Worm (Caenorhabditis elegans) whole organism, L3 larva: ENCODE measurements around the gene txt-9.

Experiments used
- R02D3.7 ChIP-seq: fragments of 150-350 bp; optimal IDR thresholded peaks from 2 replicates; lab custom pipeline; 2014; ENCODE audit warnings: missing biosample characterization, missing genetic modification characterization
- ZK546.5 ChIP-seq: sonication (generic microtip); optimal IDR thresholded peaks from 2 replicates; lab custom pipeline; 2017; ENCODE audit warnings: missing biosample characterization, missing genetic modification characterization
- aly-2 ChIP-seq: fragments of 150-350 bp; optimal IDR thresholded peaks from 2 replicates; lab custom pipeline; 2014; ENCODE audit warnings: missing biosample characterization, missing genetic modification characterization
- ama-1 ChIP-seq: fragments of 150-350 bp; optimal IDR thresholded peaks from 2 replicates; lab custom pipeline; 2018
- ceh-16 ChIP-seq: sonication (generic microtip); optimal IDR thresholded peaks from 2 replicates; lab custom pipeline; 2017; ENCODE audit warnings: missing biosample characterization, missing genetic modification characterization
- ceh-28 ChIP-seq: fragments of 150-350 bp; optimal IDR thresholded peaks from 2 replicates; lab custom pipeline; 2014; ENCODE audit warnings: missing biosample characterization, missing genetic modification reagents, missing genetic modification characterization
- ceh-82 ChIP-seq: fragments of 150-350 bp; optimal IDR thresholded peaks from 2 replicates; lab custom pipeline; 2014; ENCODE audit warnings: missing biosample characterization, missing genetic modification characterization
- ceh-9 ChIP-seq: sonication (generic microtip); optimal IDR thresholded peaks from 2 replicates; lab custom pipeline; 2018; ENCODE audit warnings: missing biosample characterization, missing genetic modification characterization
- daf-12 ChIP-seq: fragments of 150-350 bp; optimal IDR thresholded peaks from 2 replicates; lab custom pipeline; 2014; ENCODE audit warnings: missing biosample characterization, missing genetic modification reagents, missing genetic modification characterization
- egl-27 ChIP-seq: sonication (generic microtip); optimal IDR thresholded peaks from 4 replicates; lab custom pipeline; 2017; ENCODE audit warnings: missing biosample characterization, missing genetic modification reagents, missing genetic modification characterization
- egl-5 ChIP-seq: fragments of 150-350 bp; optimal IDR thresholded peaks from 2 replicates; lab custom pipeline; 2017; ENCODE audit warnings: missing biosample characterization, missing genetic modification reagents, missing genetic modification characterization, inconsistent platforms
- elt-1 ChIP-seq: fragments of 150-350 bp; optimal IDR thresholded peaks from 2 replicates; lab custom pipeline; 2014; ENCODE audit warnings: missing biosample characterization, missing genetic modification characterization
- elt-2 ChIP-seq: sonication (generic microtip); optimal IDR thresholded peaks from 2 replicates; lab custom pipeline; 2016; ENCODE audit warnings: missing genetic modification reagents, mild to moderate bottlenecking, missing genetic modification characterization, missing compliant biosample characterization
- elt-3 ChIP-seq, 3 experiments: fragments of 150-350 bp in 1 of 3; sonication (generic microtip) in 2 of 3; optimal IDR thresholded peaks; 2 replicates in 2 of 3; 4 replicates in 1 of 3; lab custom pipeline; 2014 to 2017; ENCODE audit warnings: missing biosample characterization in 3 of 3, missing genetic modification characterization in 3 of 3
- eor-1 ChIP-seq, 2 experiments: fragments of 150-350 bp; optimal IDR thresholded peaks; 2 replicates each; lab custom pipeline; 2014 to 2018; ENCODE audit warnings: missing biosample characterization in 2 of 2, missing genetic modification characterization in 2 of 2
- fkh-10 ChIP-seq: sonication (generic microtip); optimal IDR thresholded peaks from 2 replicates; lab custom pipeline; 2017; ENCODE audit warnings: missing biosample characterization, missing genetic modification reagents, missing genetic modification characterization
- fkh-2 ChIP-seq: fragments of 150-350 bp; optimal IDR thresholded peaks from 2 replicates; lab custom pipeline; 2014; ENCODE audit warnings: missing biosample characterization, missing genetic modification reagents, missing genetic modification characterization
- fos-1 ChIP-seq: fragments of 150-350 bp; optimal IDR thresholded peaks from 2 replicates; lab custom pipeline; 2014; ENCODE audit warnings: missing biosample characterization, missing genetic modification characterization
- hmg-11 ChIP-seq: sonication (generic microtip); optimal IDR thresholded peaks from 2 replicates; lab custom pipeline; 2016; ENCODE audit warnings: missing genetic modification characterization, missing compliant biosample characterization
- jun-1 ChIP-seq: fragments of 150-350 bp; optimal IDR thresholded peaks from 2 replicates; lab custom pipeline; 2014; ENCODE audit warnings: missing biosample characterization, missing genetic modification reagents, missing genetic modification characterization
- lin-15B ChIP-seq: fragments of 150-350 bp; optimal IDR thresholded peaks from 2 replicates; lab custom pipeline; 2014; ENCODE audit warnings: missing biosample characterization, missing genetic modification characterization
- lin-39 ChIP-seq: fragments of 150-350 bp; optimal IDR thresholded peaks from 2 replicates; lab custom pipeline; 2018; ENCODE audit warnings: missing biosample characterization, missing genetic modification reagents, missing genetic modification characterization
- lsy-12 ChIP-seq: sonication (generic microtip); optimal IDR thresholded peaks from 2 replicates; lab custom pipeline; 2016; ENCODE audit warnings: mild to moderate bottlenecking, missing genetic modification characterization, missing compliant biosample characterization
- mdl-1 ChIP-seq: fragments of 150-350 bp; optimal IDR thresholded peaks from 2 replicates; lab custom pipeline; 2014; ENCODE audit warnings: missing biosample characterization, missing genetic modification characterization
- mml-1 ChIP-seq: fragments of 150-350 bp; sonication (generic microtip); optimal IDR thresholded peaks from 3 replicates; lab custom pipeline; 2014; ENCODE audit warnings: missing biosample characterization, missing genetic modification characterization
- nfya-1 ChIP-seq: sonication (generic microtip); optimal IDR thresholded peaks from 2 replicates; lab custom pipeline; 2017; ENCODE audit warnings: missing genetic modification characterization, mild to moderate bottlenecking, missing compliant biosample characterization, antibody characterized with exemption, moderate library complexity; ENCODE audit not compliant: insufficient read depth
- nhr-11 ChIP-seq: fragments of 150-350 bp; optimal IDR thresholded peaks from 2 replicates; lab custom pipeline; 2014; ENCODE audit warnings: missing biosample characterization, missing genetic modification characterization
- nhr-12 ChIP-seq: fragments of 150-350 bp; optimal IDR thresholded peaks from 2 replicates; lab custom pipeline; 2014; ENCODE audit warnings: missing biosample characterization, missing genetic modification characterization
- nhr-23 ChIP-seq: fragments of 150-350 bp; optimal IDR thresholded peaks from 2 replicates; lab custom pipeline; 2014; ENCODE audit warnings: missing biosample characterization, missing genetic modification reagents, missing genetic modification characterization
- nhr-237 ChIP-seq: fragments of 150-350 bp; optimal IDR thresholded peaks from 2 replicates; lab custom pipeline; 2014; ENCODE audit warnings: missing biosample characterization, missing genetic modification characterization
- nhr-25 ChIP-seq: sonication (generic microtip); optimal IDR thresholded peaks from 2 replicates; lab custom pipeline; 2017; ENCODE audit warnings: missing biosample characterization, missing genetic modification characterization
- nhr-28 ChIP-seq: fragments of 150-350 bp; optimal IDR thresholded peaks from 2 replicates; lab custom pipeline; 2014; ENCODE audit warnings: missing biosample characterization, missing genetic modification characterization
- nhr-43 ChIP-seq: sonication (generic microtip); optimal IDR thresholded peaks from 2 replicates; lab custom pipeline; 2016; ENCODE audit warnings: mild to moderate bottlenecking, missing genetic modification characterization, missing compliant biosample characterization; ENCODE audit not compliant: poor library complexity, severe bottlenecking
- nhr-67 ChIP-seq: fragments of 150-350 bp; optimal IDR thresholded peaks from 2 replicates; lab custom pipeline; 2014; ENCODE audit warnings: missing biosample characterization, missing genetic modification characterization
- nhr-76 ChIP-seq: fragments of 150-350 bp; sonication (generic microtip); optimal IDR thresholded peaks from 5 replicates; lab custom pipeline; 2014; ENCODE audit warnings: missing biosample characterization, missing genetic modification characterization
- nhr-77 ChIP-seq: fragments of 150-350 bp; optimal IDR thresholded peaks from 2 replicates; lab custom pipeline; 2014; ENCODE audit warnings: missing biosample characterization, missing genetic modification characterization
- pha-4 ChIP-seq: fragments of 150-350 bp; optimal IDR thresholded peaks from 2 replicates; lab custom pipeline; 2014; ENCODE audit warnings: missing biosample characterization, missing genetic modification reagents, missing genetic modification characterization
- pqm-1 ChIP-seq: fragments of 150-350 bp; optimal IDR thresholded peaks from 2 replicates; lab custom pipeline; 2017; ENCODE audit warnings: missing biosample characterization, missing genetic modification characterization, inconsistent platforms
- sea-2 ChIP-seq: fragments of 150-350 bp; sonication (generic microtip); optimal IDR thresholded peaks from 4 replicates; lab custom pipeline; 2014; ENCODE audit warnings: missing biosample characterization, missing genetic modification reagents, missing genetic modification characterization
- skn-1 ChIP-seq: fragments of 150-350 bp; optimal IDR thresholded peaks from 2 replicates; lab custom pipeline; 2014; ENCODE audit warnings: missing biosample characterization, missing genetic modification characterization
- tbx-2 ChIP-seq: sonication (generic microtip); optimal IDR thresholded peaks from 2 replicates; lab custom pipeline; 2016; ENCODE audit warnings: mild to moderate bottlenecking, missing genetic modification characterization, missing compliant biosample characterization
- unc-39 ChIP-seq: sonication (generic microtip); optimal IDR thresholded peaks from 4 replicates; lab custom pipeline; 2017; ENCODE audit warnings: missing biosample characterization, missing genetic modification characterization
- unc-62 ChIP-seq: fragments of 150-350 bp; sonication (generic microtip); optimal IDR thresholded peaks from 4 replicates; lab custom pipeline; 2014; ENCODE audit warnings: missing biosample characterization, missing genetic modification reagents, missing genetic modification characterization
- zag-1 ChIP-seq: fragments of 150-350 bp; optimal IDR thresholded peaks from 2 replicates; lab custom pipeline; 2014; ENCODE audit warnings: missing biosample characterization, missing genetic modification characterization
- ztf-11 ChIP-seq: fragments of 150-350 bp; optimal IDR thresholded peaks from 2 replicates; lab custom pipeline; 2014; ENCODE audit warnings: missing biosample characterization, missing genetic modification characterization
- ztf-4 ChIP-seq: fragments of 150-350 bp; optimal IDR thresholded peaks from 2 replicates; lab custom pipeline; 2014; ENCODE audit warnings: missing biosample characterization, missing genetic modification characterization

txt-9 gene

ce11 chrII:5049865-5050342 is 35.7 kb upstream of the txt-9 start, which contains the start of gene F33G12.6:
TSS of gene F33G12.6 (plus strand) at chrII:5049915.
- no peak for TF ChIP-seq ceh-16 (tag; lab: Kevin White, UChicago)
- TF ChIP-seq eor-1 (tag; optimal IDR thresholded peaks at IDR 0.05; lab: Kevin White, UChicago), result no peak
- TF ChIP-seq pha-4 (tag; lab: Kevin White, UChicago), result no peak
- no peak for TF ChIP-seq elt-1 (tag; lab: Kevin White, UChicago)
- TF ChIP-seq nhr-28 (tag; lab: Kevin White, UChicago), result no peak
- peak; percentile 76 for TF ChIP-seq egl-5 (tag; lab: Kevin White, UChicago)

ce11 chrII:5050776-5051175 is 34.8 kb upstream of the txt-9 start:
- TF ChIP-seq nhr-11, result no peak
- TF ChIP-seq jun-1 (tag; lab: Kevin White, UChicago), result no peak
- TF ChIP-seq fkh-2 (tag; lab: Kevin White, UChicago), result no peak
- TF ChIP-seq nhr-25 (tag; lab: Kevin White, UChicago), result no peak
- no peak for TF ChIP-seq elt-1 (tag; lab: Kevin White, UChicago)
- TF ChIP-seq unc-39 (tag; lab: Kevin White, UChicago), result no peak
- TF ChIP-seq pqm-1 (tag; lab: Kevin White, UChicago), result no peak
- no peak for TF ChIP-seq sea-2 (GFP tag; lab: Kevin White, UChicago)
- no peak for TF ChIP-seq fkh-10 (GFP tag; lab: Kevin White, UChicago)
- no peak for TF ChIP-seq mdl-1 (tag; lab: Kevin White, UChicago)

- peak; percentile 98 for TF ChIP-seq lin-15B (tag; lab: Kevin White, UChicago)
- peak; percentile 58 for TF ChIP-seq unc-62 (GFP tag; lab: Kevin White, UChicago)
- peak; percentile 57 for TF ChIP-seq tbx-2 (tag; lab: Kevin White, UChicago)
- no peak for TF ChIP-seq unc-39 (tag; lab: Kevin White, UChicago)
- TF ChIP-seq ztf-11, result no peak
- peak; percentile 99 for TF ChIP-seq nhr-25 (tag; lab: Kevin White, UChicago)
- peak; percentile 98 for TF ChIP-seq elt-2
- TF ChIP-seq ceh-82 (tag; lab: Kevin White, UChicago), result peak; percentile 48
- TF ChIP-seq pqm-1 (tag; lab: Kevin White, UChicago), result peak; percentile 91
- TF ChIP-seq hmg-11, result peak; percentile 86
- TF ChIP-seq nhr-11, result peak; percentile 82
- no peak for TF ChIP-seq eor-1 (tag; optimal IDR thresholded peaks at IDR 0.05; lab: Kevin White, UChicago)
- TF ChIP-seq mml-1 (tag; lab: Kevin White, UChicago), result no peak
- no peak for TF ChIP-seq fos-1 (tag; lab: Kevin White, UChicago)
- TF ChIP-seq fkh-10 (GFP tag; lab: Kevin White, UChicago), result peak; percentile 53
- peak; percentile 94 for TF ChIP-seq nhr-43 (tag; lab: Kevin White, UChicago)
- TF ChIP-seq ceh-16 (tag; lab: Kevin White, UChicago), result no peak
- no peak for TF ChIP-seq elt-3 (tag; optimal IDR thresholded peaks at IDR 0.05; lab: Kevin White, UChicago)
- TF ChIP-seq sea-2 (GFP tag; lab: Kevin White, UChicago), result no peak
- TF ChIP-seq nhr-23, result peak; percentile 98
- peak; percentile 96 for TF ChIP-seq lin-39 (tag; lab: Kevin White, UChicago)
- no peak for TF ChIP-seq fkh-2 (tag; lab: Kevin White, UChicago)
- no peak for TF ChIP-seq egl-27 (tag; lab: Kevin White, UChicago)
- TF ChIP-seq zag-1 (tag; lab: Kevin White, UChicago), result no peak
- peak; percentile 13 for TF ChIP-seq nhr-77 (tag; lab: Kevin White, UChicago)
- peak; percentile 11 for TF ChIP-seq nhr-76 (tag; lab: Kevin White, UChicago)
- no peak for TF ChIP-seq nhr-12
- TF ChIP-seq ceh-9 (tag; lab: Kevin White, UChicago), result no peak
- peak; percentile 67 for TF ChIP-seq ztf-4 (tag; lab: Kevin White, UChicago)
- peak; percentile 90 for TF ChIP-seq ama-1 (lab: Kevin White, UChicago)
- no peak for TF ChIP-seq nhr-67 (tag; lab: Kevin White, UChicago)
- peak; percentile 89 for TF ChIP-seq ceh-28 (tag; lab: Kevin White, UChicago)
- no peak for TF ChIP-seq daf-12 (tag; lab: Kevin White, UChicago)
- peak; percentile 91 for TF ChIP-seq skn-1 (tag; lab: Kevin White, UChicago)
- TF ChIP-seq nfya-1 (tag; lab: Kevin White, UChicago), result peak; percentile 99
- TF ChIP-seq nhr-237 (tag; lab: Kevin White, UChicago), result no peak
- peak; percentile 84 for TF ChIP-seq R02D3.7
- peak; percentile 99 for TF ChIP-seq pha-4 (tag; lab: Kevin White, UChicago)
- peak; percentile 37 for TF ChIP-seq ZK546.5 (tag; lab: Kevin White, UChicago)
- no peak for TF ChIP-seq mdl-1 (tag; lab: Kevin White, UChicago)
- peak; percentile 94 for TF ChIP-seq egl-5 (tag; lab: Kevin White, UChicago)
- TF ChIP-seq elt-1 (tag; lab: Kevin White, UChicago), result peak; percentile 47
- TF ChIP-seq aly-2 (tag; lab: Kevin White, UChicago), result no peak
- peak; percentile 77 for TF ChIP-seq jun-1 (tag; lab: Kevin White, UChicago)
- peak; percentile 78 for TF ChIP-seq lsy-12 (tag; lab: Kevin White, UChicago)
- no peak for TF ChIP-seq nhr-28 (tag; lab: Kevin White, UChicago)
Observed at ce11 chrII:5055129-5055666, 30.4 kb upstream of the txt-9 start, which contains the start of the genes ify-1 and rpl-22. TSS of gene ify-1 (minus strand) at chrII:5055179. TSS of gene rpl-22 (plus strand) at chrII:5055616.
